Fruit fly (Drosophila melanogaster) Kc167 (cell line): ENCODE data around the gene Dr.

Experiments
- Myc ChIP-seq: fragments of >200 bp; optimal IDR thresholded peaks from 2 replicates; lab custom pipeline; 2017; ENCODE audit warnings: missing external identifiers
- h ChIP-seq: fragments of >200 bp; optimal IDR thresholded peaks from 3 replicates; lab custom pipeline; 2018; ENCODE audit warnings: missing external identifiers
- psq ChIP-seq: fragments of >200 bp; optimal IDR thresholded peaks from 2 replicates; lab custom pipeline; 2017; ENCODE audit warnings: missing external identifiers
- ttk ChIP-seq: sonication (Bioruptor generic); optimal IDR thresholded peaks from 2 replicates; lab custom pipeline; 2017; ENCODE audit warnings: missing external identifiers

- TF ChIP-seq Myc (lab: Kevin White, UChicago) = no peak
- no peak for TF ChIP-seq psq (lab: Kevin White, UChicago)
- no peak for TF ChIP-seq h
- no peak for TF ChIP-seq ttk (lab: Kevin White, UChicago)
These were observed 9.8 kb upstream of the Dr start for dm6 chr3R:29546418-29546817.
